Worm (Caenorhabditis elegans): ENCODE measurements around the gene ctsa-1.1.

ctsa-1.1 gene

DNA sequence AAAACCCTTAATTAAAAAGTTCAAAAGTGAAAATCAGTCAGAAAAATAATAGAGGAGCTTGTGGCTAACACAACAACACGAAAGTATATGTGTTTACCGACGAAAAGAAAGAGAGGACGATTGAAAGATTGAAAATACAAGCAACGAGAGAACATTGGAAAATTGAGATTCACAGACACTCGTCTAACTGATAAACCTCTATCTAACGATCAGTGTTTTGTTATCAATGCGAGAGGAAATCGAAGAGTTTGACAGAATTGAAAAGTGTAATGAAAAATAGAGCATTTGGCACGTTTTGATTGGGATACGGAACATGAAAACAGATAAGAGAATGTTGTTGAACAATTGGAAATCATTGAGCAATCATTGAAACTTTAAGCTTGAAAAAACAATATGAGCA, 8.8 kb upstream of the ctsa-1.1 start (continued):
- no peak for TF ChIP-seq fkh-10 (GFP tag; optimal IDR thresholded peaks at IDR 0.05)
- TF ChIP-seq mdl-1 (tag; optimal IDR thresholded peaks at IDR 0.05) = peak in 1 of 2 experiments; percentile 47
- no peak for TF ChIP-seq egl-27 (tag; optimal IDR thresholded peaks at IDR 0.05)
- TF ChIP-seq dmd-9 (GFP tag; IDR thresholded peaks at IDR 0.05) = no peak
- TF ChIP-seq nhr-6 (tag; optimal IDR thresholded peaks at IDR 0.05) = peak; percentile 49
- TF ChIP-seq lim-7 (GFP tag; IDR thresholded peaks at IDR 0.05) = no peak
- no peak for TF ChIP-seq R02D3.7 (tag; optimal IDR thresholded peaks at IDR 0.05)
- no peak for TF ChIP-seq aly-2 (tag; optimal IDR thresholded peaks at IDR 0.05)
- no peak for TF ChIP-seq mdt-29 (GFP tag; IDR thresholded peaks at IDR 0.05)
- TF ChIP-seq arid-1 (GFP tag; conservative IDR thresholded peaks at IDR 0.05) = no peak
- peak; percentile 33 for TF ChIP-seq T20F7.1 (GFP tag; optimal IDR thresholded peaks at IDR 0.05)
- TF ChIP-seq hlh-30 (tag; optimal IDR thresholded peaks at IDR 0.05; ENCODE audit: insufficient read depth) = peak; percentile 31
- no peak for TF ChIP-seq D1046.2 (GFP tag; IDR thresholded peaks at IDR 0.05)
- TF ChIP-seq lin-29 (GFP tag; IDR thresholded peaks at IDR 0.05) = no peak
- TF ChIP-seq ztf-7 (tag; optimal IDR thresholded peaks at IDR 0.05) = no peak
- TF ChIP-seq nhr-25 (tag; optimal IDR thresholded peaks at IDR 0.05; ENCODE audit: borderline replicate concordance, insufficient read depth) = no peak
- TF ChIP-seq pqm-1 (tag; optimal IDR thresholded peaks at IDR 0.05) = peak; percentile 99
- TF ChIP-seq nhr-111 (GFP tag; optimal IDR thresholded peaks at IDR 0.05) = no peak
- TF ChIP-seq cey-2 (tag; optimal IDR thresholded peaks at IDR 0.05; ENCODE audit: borderline replicate concordance, insufficient read depth) = peak; percentile 7
- TF ChIP-seq ceh-20 (GFP tag; IDR thresholded peaks at IDR 0.05) = no peak
- no peak for TF ChIP-seq ctbp-1 (GFP tag; IDR thresholded peaks at IDR 0.05)
- no peak for TF ChIP-seq nhr-42 (GFP tag; IDR thresholded peaks at IDR 0.05)
- TF ChIP-seq saeg-2 (GFP tag; IDR thresholded peaks at IDR 0.05) = no peak
- TF ChIP-seq nhr-48 (tag; optimal IDR thresholded peaks at IDR 0.05) = no peak
- TF ChIP-seq hif-1 (tag; optimal IDR thresholded peaks at IDR 0.05) = peak; percentile 58 to 96
- no peak for TF ChIP-seq ZK337.2 (GFP tag; IDR thresholded peaks at IDR 0.05)
- no peak for TF ChIP-seq daf-19 (GFP tag; conservative IDR thresholded peaks at IDR 0.05)
- peak; percentile 95 for TF ChIP-seq nhr-28 (tag; optimal IDR thresholded peaks at IDR 0.05)
- TF ChIP-seq madf-9 (GFP tag; conservative IDR thresholded peaks at IDR 0.05) = no peak
- no peak for TF ChIP-seq lsy-2 (tag; optimal IDR thresholded peaks at IDR 0.05)
- TF ChIP-seq pha-4 (GFP tag; IDR thresholded peaks at IDR 0.05) = no peak
- no peak for TF ChIP-seq pha-4 (tag; optimal IDR thresholded peaks at IDR 0.05)
- TF ChIP-seq zfp-3 (GFP tag; conservative IDR thresholded peaks at IDR 0.05) = no peak
- peak; percentile 0 for TF ChIP-seq dpl-1 (GFP tag; optimal IDR thresholded peaks at IDR 0.05)
- TF ChIP-seq ceh-32 (tag; optimal IDR thresholded peaks at IDR 0.05; ENCODE audit: poor library complexity) = no peak
- peak; percentile 62 for TF ChIP-seq nhr-11 (tag; optimal IDR thresholded peaks at IDR 0.05)
- TF ChIP-seq zag-1 (tag; optimal IDR thresholded peaks at IDR 0.05) = no peak
- no peak for TF ChIP-seq spr-3 (GFP tag; optimal IDR thresholded peaks at IDR 0.05)
- no peak for TF ChIP-seq lin-15B (tag; optimal IDR thresholded peaks at IDR 0.05)
- TF ChIP-seq lin-38 (GFP tag; IDR thresholded peaks at IDR 0.05) = no peak
- no peak for TF ChIP-seq lin-39 (tag; optimal IDR thresholded peaks at IDR 0.05)
- no peak for TF ChIP-seq aha-1 (tag)
- no peak for TF ChIP-seq Y105C5A.15 (GFP tag; IDR thresholded peaks at IDR 0.05)
- no peak for TF ChIP-seq unc-62 (GFP tag; optimal IDR thresholded peaks at IDR 0.05 in 1 of 2)
- no peak for TF ChIP-seq unc-62 (tag; optimal IDR thresholded peaks at IDR 0.05)
- TF ChIP-seq sdz-12 (GFP tag; optimal IDR thresholded peaks at IDR 0.05) = no peak
- TF ChIP-seq nhr-77 (tag; optimal IDR thresholded peaks at IDR 0.05) = peak; percentile 92
- no peak for TF ChIP-seq daf-8 (GFP tag; IDR thresholded peaks at IDR 0.05)
- TF ChIP-seq nhr-10 (tag; optimal IDR thresholded peaks at IDR 0.05) = no peak
- peak; percentile 34 for TF ChIP-seq spr-1 (tag; optimal IDR thresholded peaks at IDR 0.05)
- no peak for TF ChIP-seq zfp-2 (tag; optimal IDR thresholded peaks at IDR 0.05)
- no peak for TF ChIP-seq lir-3 (tag; optimal IDR thresholded peaks at IDR 0.05)
- no peak for TF ChIP-seq zip-11 (GFP tag; IDR thresholded peaks at IDR 0.05)
